Worm (Caenorhabditis elegans) whole organism, midembryonic: ENCODE results near the gene T19B10.5.

Experiments
- T22C8.4 ChIP-seq: fragments of 200-800 bp; sonication (Bioruptor generic); IDR thresholded peaks from 2 replicates; pipeline ENCODE4 v1.3.6; 2022; ENCODE audit warnings: missing genetic modification characterization, missing compliant biosample characterization
- cog-1 ChIP-seq: sonication (generic microtip); optimal IDR thresholded peaks from 2 replicates; lab custom pipeline; 2016; ENCODE audit warnings: missing genetic modification characterization, missing compliant biosample characterization
- flt-1 ChIP-seq: fragments of 200-800 bp; sonication (Bioruptor generic); IDR thresholded peaks from 2 replicates; pipeline ENCODE4 v1.3.6; 2022; ENCODE audit warnings: missing genetic modification characterization, missing compliant biosample characterization
- klf-2 ChIP-seq: fragments of 200-800 bp; sonication (Bioruptor generic); conservative IDR thresholded peaks from 2 replicates; pipeline ENCODE4 v1.3.6; 2022; ENCODE audit warnings: missing genetic modification reagents, missing genetic modification characterization, missing compliant biosample characterization
- med-1 ChIP-seq: sonication (generic microtip); optimal IDR thresholded peaks from 2 replicates; lab custom pipeline; 2017; ENCODE audit warnings: missing genetic modification characterization, mild to moderate bottlenecking, missing compliant biosample characterization, antibody characterized with exemption, missing genetic modification reagents; ENCODE audit not compliant: insufficient read depth
- ref-1 ChIP-seq: fragments of 200-800 bp; sonication (Bioruptor generic); conservative IDR thresholded peaks from 2 replicates; pipeline ENCODE4 v1.3.6; 2022; ENCODE audit warnings: missing genetic modification reagents, missing genetic modification characterization, missing compliant biosample characterization
- tab-1 ChIP-seq: fragments of 200-800 bp; sonication (Bioruptor generic); IDR thresholded peaks from 2 replicates; pipeline ENCODE4 v1.3.6; 2022; ENCODE audit warnings: missing genetic modification characterization, missing compliant biosample characterization
- ztf-23 ChIP-seq: fragments of 200-800 bp; sonication (Bioruptor generic); IDR thresholded peaks from 2 replicates; pipeline ENCODE4 v1.3.6; 2022; ENCODE audit warnings: missing genetic modification reagents, missing genetic modification characterization, missing compliant biosample characterization
- ztf-29 ChIP-seq: fragments of 200-800 bp; sonication (Bioruptor generic); IDR thresholded peaks from 2 replicates; pipeline ENCODE4 v1.3.6; 2022; ENCODE audit warnings: missing genetic modification reagents, missing genetic modification characterization, missing compliant biosample characterization

The T19B10.5 gene

ce11 chrV:11250735-11251134 lies 16.3 kb downstream of the T19B10.5 start, which contains the start of gene T19B10.12:
Gene T19B10.12 (plus strand): TSS chrV:11251035.
- TF ChIP-seq klf-2 (GFP tag; lab: Robert Waterston, UW): no peak
- TF ChIP-seq ztf-23 (GFP tag; lab: Robert Waterston, UW): no peak
- no peak for TF ChIP-seq med-1 (GFP tag; lab: Kevin White, UChicago)
- TF ChIP-seq T22C8.4 (GFP tag; lab: Robert Waterston, UW): no peak
- TF ChIP-seq ztf-29 (GFP tag; lab: Robert Waterston, UW): no peak
- TF ChIP-seq flt-1 (GFP tag; lab: Robert Waterston, UW): no peak
- no peak for TF ChIP-seq cog-1 (tag; lab: Kevin White, UChicago)
- no peak for TF ChIP-seq ref-1
- TF ChIP-seq tab-1 (GFP tag; lab: Robert Waterston, UW): no peak

ce11 chrV:11251798-11252197 lies 17.3 kb downstream of the T19B10.5 start:
- no peak for TF ChIP-seq ztf-23 (GFP tag; lab: Robert Waterston, UW)
- no peak for TF ChIP-seq klf-2 (GFP tag; lab: Robert Waterston, UW)
- TF ChIP-seq flt-1 (GFP tag; lab: Robert Waterston, UW): no peak
- TF ChIP-seq ztf-29 (GFP tag; lab: Robert Waterston, UW): no peak
- no peak for TF ChIP-seq cog-1 (tag; lab: Kevin White, UChicago)
- TF ChIP-seq tab-1 (GFP tag; lab: Robert Waterston, UW): no peak
- TF ChIP-seq ref-1: no peak
- TF ChIP-seq T22C8.4 (GFP tag; lab: Robert Waterston, UW): no peak
- no peak for TF ChIP-seq med-1 (GFP tag; lab: Kevin White, UChicago)

- no peak for TF ChIP-seq ztf-23 (GFP tag; lab: Robert Waterston, UW)
- TF ChIP-seq T22C8.4 (GFP tag; lab: Robert Waterston, UW): no peak
- TF ChIP-seq tab-1 (GFP tag; lab: Robert Waterston, UW): no peak
- TF ChIP-seq ref-1: no peak
- TF ChIP-seq flt-1 (GFP tag; lab: Robert Waterston, UW): no peak
- no peak for TF ChIP-seq med-1 (GFP tag; lab: Kevin White, UChicago)
- TF ChIP-seq ztf-29 (GFP tag; lab: Robert Waterston, UW): no peak
- TF ChIP-seq klf-2 (GFP tag; lab: Robert Waterston, UW): no peak
- no peak for TF ChIP-seq cog-1 (tag; lab: Kevin White, UChicago)
Measured at ce11 chrV:11252429-11252828, 18.0 kb downstream of the T19B10.5 start, which contains the start of gene srsx-33. Gene srsx-33 (minus strand): TSS chrV:11252529.

- no peak for TF ChIP-seq klf-2 (GFP tag; lab: Robert Waterston, UW)
- TF ChIP-seq med-1 (GFP tag; lab: Kevin White, UChicago): no peak
- TF ChIP-seq cog-1 (tag; lab: Kevin White, UChicago): no peak
- no peak for TF ChIP-seq flt-1 (GFP tag; lab: Robert Waterston, UW)
- no peak for TF ChIP-seq ref-1
- no peak for TF ChIP-seq ztf-23 (GFP tag; lab: Robert Waterston, UW)
Measured at ce11 chrV:11254980-11255379, 20.5 kb downstream of the T19B10.5 start, which contains the start of gene srsx-31. Gene srsx-31 (minus strand): TSS chrV:11255080.

ce11 chrV:11258896-11259295 lies 24.4 kb downstream of the T19B10.5 start, which contains the start of gene lgc-36:
Gene lgc-36 (minus strand): TSS chrV:11258996.
- TF ChIP-seq T22C8.4 (GFP tag; lab: Robert Waterston, UW): no peak

- no peak for TF ChIP-seq med-1 (GFP tag; lab: Kevin White, UChicago)
- TF ChIP-seq T22C8.4 (GFP tag; lab: Robert Waterston, UW): no peak
- TF ChIP-seq ztf-29 (GFP tag; lab: Robert Waterston, UW): no peak
- TF ChIP-seq klf-2 (GFP tag; lab: Robert Waterston, UW): no peak
- TF ChIP-seq ref-1: no peak
- TF ChIP-seq tab-1 (GFP tag; lab: Robert Waterston, UW): no peak
- no peak for TF ChIP-seq ztf-23 (GFP tag; lab: Robert Waterston, UW)
- no peak for TF ChIP-seq cog-1 (tag; lab: Kevin White, UChicago)
- TF ChIP-seq flt-1 (GFP tag; lab: Robert Waterston, UW): no peak
Measured at ce11 chrV:11260622-11261021, 26.2 kb downstream of the T19B10.5 start, which contains the start of gene F07B10.7. Gene F07B10.7 (minus strand): TSS chrV:11260722.

- TF ChIP-seq ztf-23 (GFP tag; lab: Robert Waterston, UW) (no peak), ztf-29 (GFP tag; lab: Robert Waterston, UW) (no peak), flt-1 (GFP tag; lab: Robert Waterston, UW) (no peak), T22C8.4 (GFP tag; lab: Robert Waterston, UW) (no peak), klf-2 (GFP tag; lab: Robert Waterston, UW) (no peak), cog-1 (tag; lab: Kevin White, UChicago) (no peak), ref-1 (no peak), tab-1 (GFP tag; lab: Robert Waterston, UW) (no peak), med-1 (GFP tag; lab: Kevin White, UChicago) (no peak)
Measured at ce11 chrV:11263025-11263424, 28.6 kb downstream of the T19B10.5 start, which contains the start of gene F07B10.4. Gene F07B10.4 (minus strand): TSS chrV:11263125.

- TF ChIP-seq klf-2 (GFP tag; lab: Robert Waterston, UW) (no peak), ref-1 (no peak), T22C8.4 (GFP tag; lab: Robert Waterston, UW) (no peak), ztf-23 (GFP tag; lab: Robert Waterston, UW) (no peak), ztf-29 (GFP tag; lab: Robert Waterston, UW) (no peak)
Measured at ce11 chrV:11265482-11265881, 31.0 kb downstream of the T19B10.5 start, which contains the start of gene cln-3.1. Gene cln-3.1 (minus strand): TSS chrV:11265652.

ce11 chrV:11266681-11267080 lies 32.2 kb downstream of the T19B10.5 start, which contains the start of gene str-116:
Gene str-116 (plus strand): TSS chrV:11266981.
- TF ChIP-seq med-1 (GFP tag; lab: Kevin White, UChicago): no peak
- no peak for TF ChIP-seq ztf-23 (GFP tag; lab: Robert Waterston, UW)
- no peak for TF ChIP-seq tab-1 (GFP tag; lab: Robert Waterston, UW)
